Worm (Caenorhabditis elegans): ENCODE measurements around the gene iff-1.

DNA sequence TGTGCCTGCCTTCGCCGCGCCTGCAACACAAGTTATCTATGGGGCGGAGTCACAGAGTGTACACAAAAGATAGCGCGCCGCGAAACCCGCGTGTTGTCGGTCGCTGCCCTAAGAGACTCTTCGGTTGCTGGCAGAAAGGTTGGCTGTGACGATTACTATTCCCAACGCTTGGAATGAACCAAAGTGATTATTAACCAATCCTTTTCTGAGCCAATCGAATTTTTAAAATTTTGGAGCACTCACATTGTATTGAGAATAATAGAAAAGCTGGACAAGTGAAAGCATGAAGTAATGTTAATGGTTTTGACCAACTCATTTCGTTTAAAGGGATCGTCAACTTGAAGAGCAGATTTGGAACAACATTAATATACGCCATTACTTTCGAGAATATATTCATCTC lies 29.8 kb downstream of the iff-1 start:
- TF ChIP-seq madf-9 (GFP tag; conservative IDR thresholded peaks at IDR 0.05): no peak
- no peak for TF ChIP-seq zag-1 (tag; optimal IDR thresholded peaks at IDR 0.05)
- TF ChIP-seq ZK546.5 (tag; optimal IDR thresholded peaks at IDR 0.05): no peak
- no peak for TF ChIP-seq lin-39 (tag; optimal IDR thresholded peaks at IDR 0.05)
- no peak for TF ChIP-seq cey-2 (tag; optimal IDR thresholded peaks at IDR 0.05; ENCODE audit: borderline replicate concordance, insufficient read depth)
- TF ChIP-seq fos-1 (tag; optimal IDR thresholded peaks at IDR 0.05): no peak
- TF ChIP-seq snpc-4 (tag; optimal IDR thresholded peaks at IDR 0.05): peak; percentile 91
- TF ChIP-seq fkh-10 (GFP tag; optimal IDR thresholded peaks at IDR 0.05): no peak
- TF ChIP-seq hlh-30 (tag; optimal IDR thresholded peaks at IDR 0.05; ENCODE audit: insufficient read depth): peak; percentile 68
- TF ChIP-seq Y75B8A.6 (GFP tag; IDR thresholded peaks at IDR 0.05): no peak
- TF ChIP-seq spr-1 (tag; optimal IDR thresholded peaks at IDR 0.05): peak; percentile 16
